Fruit fly (Drosophila melanogaster) whole organism, embryonic: ENCODE data around the gene CG7227.

Source experiments
- CG10147 ChIP-seq: fragments of 200-800 bp; sonication (Bioruptor generic); optimal IDR thresholded peaks from 2 replicates; lab custom pipeline; 2019; ENCODE audit warnings: missing biosample characterization, mild to moderate bottlenecking, missing genetic modification characterization, moderate library complexity
- CG12071 ChIP-seq: fragments of 200-800 bp; sonication (Bioruptor generic); optimal IDR thresholded peaks from 3 replicates; lab custom pipeline; 2018; ENCODE audit warnings: missing biosample characterization, mild to moderate bottlenecking, missing genetic modification characterization
- CG14965 ChIP-seq: fragments of 200-800 bp; sonication (Bioruptor generic); optimal IDR thresholded peaks from 2 replicates; lab custom pipeline; 2016; ENCODE audit warnings: missing biosample characterization, missing genetic modification characterization, borderline replicate concordance
- CG16813 ChIP-seq: fragments of 200-800 bp; sonication (Bioruptor generic); IDR thresholded peaks from 3 replicates; pipeline ENCODE4 v1.3.6; 2022; ENCODE audit warnings: missing biosample characterization, missing genetic modification characterization; ENCODE audit not compliant: partially characterized antibody
- CG17186 ChIP-seq: fragments of 200-800 bp; sonication (Bioruptor generic); optimal IDR thresholded peaks from 3 replicates; lab custom pipeline; 2017; ENCODE audit warnings: missing biosample characterization, missing genetic modification reagents, missing genetic modification characterization
- CG2875 ChIP-seq: fragments of 200-800 bp; sonication (Bioruptor generic); optimal IDR thresholded peaks from 2 replicates; lab custom pipeline; 2017; ENCODE audit warnings: missing biosample characterization, mild to moderate bottlenecking, missing genetic modification characterization, missing genetic modification reagents
- CG33213 ChIP-seq: fragments of 200-800 bp; sonication (Bioruptor generic); optimal IDR thresholded peaks from 3 replicates; lab custom pipeline; 2016; ENCODE audit warnings: missing biosample characterization, missing genetic modification characterization
- CG3995 ChIP-seq: fragments of 200-800 bp; sonication (Bioruptor generic); optimal IDR thresholded peaks from 3 replicates; lab custom pipeline; 2016; ENCODE audit warnings: missing biosample characterization, missing genetic modification characterization
- CG4854 ChIP-seq: fragments of 200-800 bp; sonication (Bioruptor generic); optimal IDR thresholded peaks from 2 replicates; lab custom pipeline; 2016; ENCODE audit warnings: missing biosample characterization, missing genetic modification characterization, inconsistent platforms
- CG5245 ChIP-seq: fragments of 200-800 bp; sonication (Bioruptor generic); optimal IDR thresholded peaks from 3 replicates; lab custom pipeline; 2016; ENCODE audit warnings: missing biosample characterization, missing genetic modification characterization
- CG6765 ChIP-seq: fragments of 200-800 bp; sonication (Bioruptor generic); optimal IDR thresholded peaks from 3 replicates; lab custom pipeline; 2017; ENCODE audit warnings: missing biosample characterization, mild to moderate bottlenecking, missing genetic modification characterization
- CG7556 ChIP-seq: fragments of 200-800 bp; sonication (Bioruptor generic); optimal IDR thresholded peaks from 2 replicates; lab custom pipeline; 2017; ENCODE audit warnings: missing biosample characterization, mild to moderate bottlenecking, missing genetic modification characterization
- CG7987 ChIP-seq: fragments of 200-800 bp; sonication (Bioruptor generic); optimal IDR thresholded peaks from 2 replicates; lab custom pipeline; 2018; ENCODE audit warnings: missing biosample characterization, mild to moderate bottlenecking, missing genetic modification characterization, moderate library complexity
- Camta ChIP-seq: fragments of 200-800 bp; sonication (Bioruptor generic); optimal IDR thresholded peaks from 2 replicates; lab custom pipeline; 2016; ENCODE audit warnings: missing biosample characterization, missing genetic modification characterization
- CoRest ChIP-seq: fragments of 200-800 bp; sonication (Bioruptor generic); optimal IDR thresholded peaks from 3 replicates; lab custom pipeline; 2018; ENCODE audit warnings: missing biosample characterization, mild to moderate bottlenecking, missing genetic modification characterization, moderate library complexity
- Drgx ChIP-seq: fragments of 200-800 bp; sonication (Bioruptor generic); IDR thresholded peaks from 2 replicates; pipeline ENCODE4 v1.3.6; 2022; ENCODE audit warnings: missing biosample characterization, missing genetic modification characterization
- Ets65A ChIP-seq: fragments of 200-800 bp; sonication (Bioruptor generic); peaks from one replicate; lab custom pipeline; 2016; ENCODE audit warnings: missing biosample characterization, missing genetic modification characterization
- Fer3 ChIP-seq: fragments of 200-800 bp; sonication (Bioruptor generic); optimal IDR thresholded peaks from 2 replicates; lab custom pipeline; 2018; ENCODE audit warnings: missing biosample characterization, mild to moderate bottlenecking, missing genetic modification characterization, moderate library complexity
- HmgD ChIP-seq: fragments of 200-800 bp; sonication (Bioruptor generic); optimal IDR thresholded peaks from 3 replicates; lab custom pipeline; 2016; ENCODE audit warnings: missing biosample characterization, missing genetic modification characterization
- HmgZ ChIP-seq: fragments of 200-800 bp; sonication (Bioruptor generic); optimal IDR thresholded peaks from 2 replicates; lab custom pipeline; 2018; ENCODE audit warnings: missing biosample characterization, mild to moderate bottlenecking, missing genetic modification characterization
- Hr51 ChIP-seq, 2 experiments: fragments of 200-800 bp; sonication (Bioruptor generic); optimal IDR thresholded peaks; 2 replicates in 1 of 2; 3 replicates in 1 of 2; lab custom pipeline; 2016 to 2018; ENCODE audit warnings: missing biosample characterization in 2 of 2, missing genetic modification characterization in 2 of 2, mild to moderate bottlenecking in 1 of 2, moderate library complexity in 1 of 2
- Hr78 ChIP-seq, 2 experiments: fragments of 200-800 bp in 1 of 2; fragments of >200 bp in 1 of 2; sonication (Bioruptor generic) in 1 of 2; optimal IDR thresholded peaks; 2 replicates each; lab custom pipeline; 2017 to 2019; ENCODE audit warnings: missing biosample characterization in 2 of 2, missing genetic modification characterization in 2 of 2, mild to moderate bottlenecking in 1 of 2, moderate library complexity in 1 of 2
- Kr ChIP-seq: fragments of 200-800 bp; sonication (Bioruptor generic); optimal IDR thresholded peaks from 2 replicates; lab custom pipeline; 2017; ENCODE audit warnings: missing biosample characterization, mild to moderate bottlenecking, missing genetic modification characterization
- Myb ChIP-seq: fragments of 200-800 bp; sonication (Bioruptor generic); optimal IDR thresholded peaks from 2 replicates; lab custom pipeline; 2016; ENCODE audit warnings: missing biosample characterization, missing genetic modification characterization
- NC2β ChIP-seq: fragments of 200-800 bp; sonication (Bioruptor generic); optimal IDR thresholded peaks from 2 replicates; lab custom pipeline; 2016; ENCODE audit warnings: missing biosample characterization, missing genetic modification characterization
- Nf-YB ChIP-seq: fragments of 200-800 bp; sonication (Bioruptor generic); optimal IDR thresholded peaks from 3 replicates; lab custom pipeline; 2019; ENCODE audit warnings: missing biosample characterization, mild to moderate bottlenecking, missing genetic modification characterization, moderate library complexity
- Pdp1 ChIP-seq, 2 experiments: fragments of 200-800 bp; sonication (Bioruptor generic); optimal IDR thresholded peaks; 3 replicates each; lab custom pipeline; 2016; ENCODE audit warnings: missing biosample characterization in 2 of 2, missing genetic modification characterization in 2 of 2, mild to moderate bottlenecking in 1 of 2, moderate library complexity in 1 of 2
- Rx ChIP-seq: fragments of 200-800 bp; sonication (Bioruptor generic); IDR thresholded peaks from 2 replicates; pipeline ENCODE4 v1.3.6; 2022; ENCODE audit warnings: missing biosample characterization, missing genetic modification characterization
- Spps ChIP-seq: fragments of 200-800 bp; sonication (Bioruptor generic); optimal IDR thresholded peaks from 2 replicates; lab custom pipeline; 2018; ENCODE audit warnings: missing biosample characterization, mild to moderate bottlenecking, missing genetic modification characterization
- Trl ChIP-seq, 3 experiments: fragments of >200 bp in 2 of 3; fragments of 200-800 bp in 1 of 3; sonication (Bioruptor generic) in 1 of 3; optimal IDR thresholded peaks; 2 replicates in 1 of 3; 3 replicates in 2 of 3; lab custom pipeline; 2016 to 2017; ENCODE audit warnings: missing biosample characterization in 1 of 3, missing genetic modification characterization in 1 of 3
- Xrp1 ChIP-seq: fragments of 200-800 bp; sonication (Bioruptor generic); IDR thresholded peaks from 2 replicates; pipeline ENCODE4 v1.3.6; 2022; ENCODE audit warnings: missing biosample characterization, missing genetic modification characterization
- bowl ChIP-seq: fragments of 200-800 bp; sonication (Bioruptor generic); IDR thresholded peaks from 2 replicates; pipeline ENCODE4 v1.3.6; 2022; ENCODE audit warnings: missing biosample characterization, missing genetic modification characterization
- cg ChIP-seq: fragments of 200-800 bp; sonication (Bioruptor generic); optimal IDR thresholded peaks from 3 replicates; lab custom pipeline; 2019; ENCODE audit warnings: missing biosample characterization, mild to moderate bottlenecking, missing genetic modification characterization, moderate library complexity
- chm ChIP-seq: fragments of 200-800 bp; sonication (Bioruptor generic); IDR thresholded peaks from 2 replicates; pipeline ENCODE4 v1.3.6; 2022; ENCODE audit warnings: missing biosample characterization, missing genetic modification characterization
- fd102C ChIP-seq: fragments of 200-800 bp; sonication (Bioruptor generic); optimal IDR thresholded peaks from 2 replicates; lab custom pipeline; 2018; ENCODE audit warnings: missing biosample characterization, mild to moderate bottlenecking, missing genetic modification characterization, moderate library complexity
- fd96Cb ChIP-seq: fragments of 200-800 bp; sonication (Bioruptor generic); optimal IDR thresholded peaks from 2 replicates; lab custom pipeline; 2018; ENCODE audit warnings: missing biosample characterization, mild to moderate bottlenecking, missing genetic modification characterization, moderate library complexity
- grau ChIP-seq: fragments of 200-800 bp; optimal IDR thresholded peaks from 3 replicates; lab custom pipeline; 2019; ENCODE audit warnings: missing biosample characterization, mild to moderate bottlenecking, missing genetic modification characterization, moderate library complexity
- ham ChIP-seq: fragments of 200-800 bp; sonication (Bioruptor generic); IDR thresholded peaks from 2 replicates; pipeline ENCODE4 v1.3.6; 2022; ENCODE audit warnings: missing biosample characterization, missing genetic modification characterization
- inv ChIP-seq: fragments of 200-800 bp; sonication (Bioruptor generic); IDR thresholded peaks from 2 replicates; pipeline ENCODE4 v1.3.6; 2022; ENCODE audit warnings: missing biosample characterization, missing genetic modification characterization; ENCODE audit not compliant: partially characterized antibody
- lmd ChIP-seq: fragments of 200-800 bp; sonication (Bioruptor generic); IDR thresholded peaks from 2 replicates; pipeline ENCODE4 v1.3.6; 2022; ENCODE audit warnings: missing biosample characterization, missing genetic modification characterization
- mld ChIP-seq: fragments of 200-800 bp; sonication (Bioruptor generic); IDR thresholded peaks from 3 replicates; pipeline ENCODE4 v1.3.6; 2022; ENCODE audit warnings: missing biosample characterization, missing genetic modification characterization; ENCODE audit not compliant: partially characterized antibody
- nmo ChIP-seq: fragments of 200-800 bp; sonication (Bioruptor generic); optimal IDR thresholded peaks from 2 replicates; lab custom pipeline; 2018; ENCODE audit warnings: missing biosample characterization, mild to moderate bottlenecking, missing genetic modification characterization, moderate library complexity
- pfk ChIP-seq: fragments of 200-800 bp; sonication (Bioruptor generic); optimal IDR thresholded peaks from 2 replicates; lab custom pipeline; 2018; ENCODE audit warnings: missing biosample characterization, mild to moderate bottlenecking, missing genetic modification characterization, moderate library complexity
- row ChIP-seq: fragments of 200-800 bp; sonication (Bioruptor generic); IDR thresholded peaks from 3 replicates; pipeline ENCODE4 v1.3.6; 2022; ENCODE audit warnings: missing biosample characterization, missing genetic modification characterization
- sima ChIP-seq: fragments of 200-800 bp; sonication (Bioruptor generic); optimal IDR thresholded peaks from 2 replicates; lab custom pipeline; 2016; ENCODE audit warnings: missing biosample characterization, missing genetic modification characterization
- sr ChIP-seq: fragments of 200-800 bp; sonication (Bioruptor generic); IDR thresholded peaks from 3 replicates; pipeline ENCODE4 v1.3.6; 2022; ENCODE audit warnings: missing biosample characterization, missing genetic modification characterization
- toy ChIP-seq: fragments of 200-800 bp; sonication (Bioruptor generic); IDR thresholded peaks from 2 replicates; pipeline ENCODE4 v1.3.6; 2022; ENCODE audit warnings: missing biosample characterization, missing genetic modification characterization
- unpg ChIP-seq: fragments of 200-800 bp; sonication (Bioruptor generic); optimal IDR thresholded peaks from 3 replicates; lab custom pipeline; 2018; ENCODE audit warnings: missing biosample characterization, mild to moderate bottlenecking, missing genetic modification characterization, moderate library complexity
- vnd ChIP-seq: fragments of 200-800 bp; sonication (Bioruptor generic); IDR thresholded peaks from 3 replicates; pipeline ENCODE4 v1.3.6; 2022; ENCODE audit warnings: missing biosample characterization, missing genetic modification characterization; ENCODE audit not compliant: partially characterized antibody

Gene CG7227

dm6 chr2L:7984889-7985514 lies 12.9 kb downstream of the CG7227 start:
- peak in 1 of 2 experiments; percentile 56 for TF ChIP-seq Pdp1 (GFP tag; optimal IDR thresholded peaks at IDR 0.05; lab: Kevin White, UChicago)
- TF ChIP-seq sr (GFP tag; lab: Robert Waterston, UW): no peak
- no peak for TF ChIP-seq chm
- no peak for TF ChIP-seq CG17186
- TF ChIP-seq unpg: peak; percentile 21
- TF ChIP-seq Fer3 (tag; lab: Kevin White, UChicago): no peak
- TF ChIP-seq sima (GFP tag; lab: Kevin White, UChicago): no peak
- TF ChIP-seq CG7556 (GFP tag; lab: Kevin White, UChicago): peak; percentile 39
- peak; percentile 27 to 38 for TF ChIP-seq Trl (optimal IDR thresholded peaks at IDR 0.05; lab: Kevin White, UChicago)
- TF ChIP-seq Trl (GFP tag; optimal IDR thresholded peaks at IDR 0.05; lab: Kevin White, UChicago): peak; percentile 7
- TF ChIP-seq CoRest (tag; lab: Kevin White, UChicago): peak; percentile 12
- TF ChIP-seq CG12071 (GFP tag; lab: Kevin White, UChicago): no peak
- TF ChIP-seq vnd (GFP tag; lab: Robert Waterston, UW): peak; percentile 70
- TF ChIP-seq HmgD (GFP tag; lab: Kevin White, UChicago): no peak
- no peak for TF ChIP-seq fd102C (GFP tag; lab: Kevin White, UChicago)
- no peak for TF ChIP-seq Xrp1 (GFP tag; lab: Robert Waterston, UW)
- TF ChIP-seq inv (GFP tag; lab: Robert Waterston, UW): peak; percentile 34; the same call in 1 of the 2 replicates
- no peak for TF ChIP-seq CG10147
- TF ChIP-seq mld (GFP tag; lab: Robert Waterston, UW): peak; percentile 57; the same call in 2 of the 3 replicates
- no peak for TF ChIP-seq Kr (GFP tag; lab: Kevin White, UChicago)
- peak; percentile 63 for TF ChIP-seq row
- no peak for TF ChIP-seq bowl
- no peak for TF ChIP-seq CG3995 (GFP tag; lab: Kevin White, UChicago)
- TF ChIP-seq Drgx (GFP tag; lab: Robert Waterston, UW): peak; percentile 39
- no peak for TF ChIP-seq CG2875 (GFP tag; lab: Kevin White, UChicago)
- peak; percentile 92 for TF ChIP-seq Ets65A (GFP tag; lab: Kevin White, UChicago)
- peak; percentile 6 for TF ChIP-seq CG14965
- no peak for TF ChIP-seq ham (GFP tag; lab: Robert Waterston, UW)
- TF ChIP-seq Spps (tag; lab: Kevin White, UChicago): no peak
- peak; percentile 19 for TF ChIP-seq nmo (GFP tag; lab: Kevin White, UChicago)
- no peak for TF ChIP-seq CG6765
- peak; percentile 27 for TF ChIP-seq fd96Cb
- TF ChIP-seq CG16813 (GFP tag; lab: Robert Waterston, UW): peak; percentile 71
- no peak for TF ChIP-seq CG7987 (GFP tag; lab: Kevin White, UChicago)
- no peak for TF ChIP-seq Myb (GFP tag; lab: Kevin White, UChicago)
- no peak for TF ChIP-seq Rx (GFP tag; lab: Robert Waterston, UW)
- TF ChIP-seq NC2β (GFP tag; lab: Kevin White, UChicago): no peak
- TF ChIP-seq grau (tag; lab: Kevin White, UChicago): peak; percentile 17
- TF ChIP-seq toy (GFP tag; lab: Robert Waterston, UW): no peak
- TF ChIP-seq cg (GFP tag; lab: Kevin White, UChicago): peak; percentile 22
- TF ChIP-seq Camta (GFP tag; lab: Kevin White, UChicago): no peak
- TF ChIP-seq CG33213 (GFP tag; lab: Kevin White, UChicago): peak; percentile 34
- no peak for TF ChIP-seq HmgZ (tag; lab: Kevin White, UChicago)
- TF ChIP-seq lmd (GFP tag; lab: Robert Waterston, UW): no peak
- TF ChIP-seq Hr78 (GFP tag; optimal IDR thresholded peaks at IDR 0.05; lab: Kevin White, UChicago): no peak
- TF ChIP-seq CG4854 (GFP tag; lab: Kevin White, UChicago): no peak
- no peak for TF ChIP-seq Nf-YB (GFP tag; lab: Kevin White, UChicago)
- TF ChIP-seq CG5245 (GFP tag; lab: Kevin White, UChicago): no peak
- TF ChIP-seq pfk (GFP tag; lab: Kevin White, UChicago): no peak
- peak in 1 of 2 experiments; percentile 22 for TF ChIP-seq Hr51 (GFP tag; optimal IDR thresholded peaks at IDR 0.05; lab: Kevin White, UChicago)
